Fruit fly (Drosophila melanogaster) whole organism, prepupa: ENCODE data around the gene Pde11.
A peak's percentile ranks its signal among the peaks of the same experiment; 100 is the strongest.

Source experiments
- Blimp-1 ChIP-seq: fragments of 200-800 bp; sonication (Bioruptor generic); optimal IDR thresholded peaks from 3 replicates; lab custom pipeline; 2017; ENCODE audit warnings: missing biosample characterization, missing genetic modification characterization, mild to moderate bottlenecking, moderate library complexity, missing genetic modification reagents
- CG10631 ChIP-seq: fragments of 200-800 bp; sonication (Bioruptor generic); optimal IDR thresholded peaks from 2 replicates; lab custom pipeline; 2016; ENCODE audit warnings: missing biosample characterization, missing genetic modification characterization
- CG10669 ChIP-seq: fragments of 200-800 bp; sonication (Bioruptor generic); optimal IDR thresholded peaks from 3 replicates; lab custom pipeline; 2018; ENCODE audit warnings: missing biosample characterization, mild to moderate bottlenecking, missing genetic modification characterization, moderate library complexity
- CG11294 ChIP-seq: fragments of 200-800 bp; sonication (Bioruptor generic); IDR thresholded peaks from 2 replicates; pipeline ENCODE4 v1.3.6; 2022; ENCODE audit warnings: missing biosample characterization, missing genetic modification characterization
- CG11762 ChIP-seq: fragments of 200-800 bp; sonication (Bioruptor generic); optimal IDR thresholded peaks from 3 replicates; lab custom pipeline; 2016; ENCODE audit warnings: missing biosample characterization, missing genetic modification characterization; ENCODE audit not compliant: insufficient read depth
- CG11902 ChIP-seq: fragments of 200-800 bp; sonication (Bioruptor generic); optimal IDR thresholded peaks from 3 replicates; lab custom pipeline; 2016; ENCODE audit warnings: missing biosample characterization, missing genetic modification characterization
- CG15336 ChIP-seq: fragments of 200-800 bp; sonication (Bioruptor generic); IDR thresholded peaks from 2 replicates; pipeline ENCODE4 v1.3.6; 2022; ENCODE audit warnings: missing biosample characterization, missing genetic modification characterization
- CG1621 ChIP-seq: fragments of 200-800 bp; sonication (Bioruptor generic); optimal IDR thresholded peaks from 3 replicates; lab custom pipeline; 2018; ENCODE audit warnings: missing biosample characterization, mild to moderate bottlenecking, missing genetic modification characterization
- CG16779 ChIP-seq: fragments of 200-800 bp; sonication (Bioruptor generic); optimal IDR thresholded peaks from 3 replicates; lab custom pipeline; 2017; ENCODE audit warnings: missing biosample characterization, mild to moderate bottlenecking, missing genetic modification characterization
- CG3032 ChIP-seq: fragments of 200-800 bp; optimal IDR thresholded peaks from 2 replicates; lab custom pipeline; 2019; ENCODE audit warnings: missing biosample characterization, mild to moderate bottlenecking, missing genetic modification characterization, moderate library complexity
- CG32006 ChIP-seq: fragments of 200-800 bp; sonication (Bioruptor generic); optimal IDR thresholded peaks from 3 replicates; lab custom pipeline; 2017; ENCODE audit warnings: missing biosample characterization, mild to moderate bottlenecking, missing genetic modification characterization
- CG34406 ChIP-seq: fragments of 200-800 bp; sonication (Bioruptor generic); optimal IDR thresholded peaks from 3 replicates; lab custom pipeline; 2016; ENCODE audit warnings: missing biosample characterization, missing genetic modification characterization
- CG3919 ChIP-seq: fragments of 200-800 bp; sonication (Bioruptor generic); optimal IDR thresholded peaks from 3 replicates; lab custom pipeline; 2016; ENCODE audit warnings: missing biosample characterization, missing genetic modification characterization
- CG4318 ChIP-seq: fragments of 200-800 bp; sonication (Bioruptor generic); optimal IDR thresholded peaks from 3 replicates; lab custom pipeline; 2017; ENCODE audit warnings: missing biosample characterization, mild to moderate bottlenecking, missing genetic modification characterization
- CG6163 ChIP-seq: fragments of 200-800 bp; sonication (Bioruptor generic); IDR thresholded peaks from 3 replicates; pipeline ENCODE4 v1.3.6; 2022; ENCODE audit warnings: missing biosample characterization, missing genetic modification characterization
- CG6276 ChIP-seq: fragments of 200-800 bp; sonication (Bioruptor generic); optimal IDR thresholded peaks from 2 replicates; lab custom pipeline; 2017; ENCODE audit warnings: missing biosample characterization, mild to moderate bottlenecking, missing genetic modification characterization
- CG6808 ChIP-seq: fragments of 200-800 bp; sonication (Bioruptor generic); optimal IDR thresholded peaks from 3 replicates; lab custom pipeline; 2017; ENCODE audit warnings: missing biosample characterization, missing genetic modification characterization, mild to moderate bottlenecking, moderate library complexity, missing genetic modification reagents
- CG6854 ChIP-seq: fragments of 200-800 bp; sonication (Bioruptor generic); optimal IDR thresholded peaks from 2 replicates; lab custom pipeline; 2017; ENCODE audit warnings: missing biosample characterization, mild to moderate bottlenecking, missing genetic modification characterization
- CG8319 ChIP-seq: fragments of 200-800 bp; sonication (Bioruptor generic); optimal IDR thresholded peaks from 3 replicates; lab custom pipeline; 2016; ENCODE audit warnings: missing biosample characterization, missing genetic modification characterization
- CG8632 ChIP-seq: fragments of 200-800 bp; sonication (Bioruptor generic); optimal IDR thresholded peaks from 3 replicates; lab custom pipeline; 2016; ENCODE audit warnings: missing biosample characterization, missing genetic modification characterization
- CG9139 ChIP-seq: fragments of 200-800 bp; sonication (Bioruptor generic); optimal IDR thresholded peaks from 3 replicates; lab custom pipeline; 2017; ENCODE audit warnings: missing biosample characterization, mild to moderate bottlenecking, missing genetic modification characterization
- Eip75B ChIP-seq: fragments of 200-800 bp; sonication (Bioruptor generic); optimal IDR thresholded peaks from 3 replicates; lab custom pipeline; 2016; ENCODE audit warnings: missing biosample characterization, missing genetic modification characterization
- Eip78C ChIP-seq: fragments of 200-800 bp; sonication (Bioruptor generic); peaks from one replicate; lab custom pipeline; 2016; ENCODE audit warnings: missing biosample characterization, missing genetic modification characterization
- Eip93F ChIP-seq: fragments of 200-800 bp; sonication (Bioruptor generic); optimal IDR thresholded peaks from 2 replicates; lab custom pipeline; 2016; ENCODE audit warnings: missing biosample characterization, mild to moderate bottlenecking, missing genetic modification characterization
- Ets21C ChIP-seq: fragments of 200-800 bp; sonication (Bioruptor generic); optimal IDR thresholded peaks from 3 replicates; lab custom pipeline; 2016; ENCODE audit warnings: missing biosample characterization, missing genetic modification characterization
- Ets96B ChIP-seq: fragments of 200-800 bp; optimal IDR thresholded peaks from 2 replicates; lab custom pipeline; 2019; ENCODE audit warnings: missing biosample characterization, mild to moderate bottlenecking, missing genetic modification characterization, moderate library complexity
- Hr4 ChIP-seq: fragments of 200-800 bp; sonication (Bioruptor generic); optimal IDR thresholded peaks from 3 replicates; lab custom pipeline; 2016; ENCODE audit warnings: missing biosample characterization, missing genetic modification characterization
- Lpt ChIP-seq: fragments of 200-800 bp; sonication (Bioruptor generic); optimal IDR thresholded peaks from 3 replicates; lab custom pipeline; 2016; ENCODE audit warnings: missing biosample characterization, missing genetic modification characterization
- Met ChIP-seq: fragments of 200-800 bp; sonication (Bioruptor generic); optimal IDR thresholded peaks from 3 replicates; lab custom pipeline; 2016; ENCODE audit warnings: missing biosample characterization, missing genetic modification characterization
- OdsH ChIP-seq: fragments of 200-800 bp; sonication (Bioruptor generic); optimal IDR thresholded peaks from 3 replicates; lab custom pipeline; 2016; ENCODE audit warnings: missing biosample characterization, missing genetic modification characterization
- Smox ChIP-seq: fragments of 200-800 bp; sonication (Bioruptor generic); optimal IDR thresholded peaks from 3 replicates; lab custom pipeline; 2016; ENCODE audit warnings: missing biosample characterization, missing genetic modification characterization
- Sox102F ChIP-seq: fragments of 200-800 bp; sonication (Bioruptor generic); optimal IDR thresholded peaks from 2 replicates; lab custom pipeline; 2016; ENCODE audit warnings: missing biosample characterization, mild to moderate bottlenecking, missing genetic modification characterization
- Sox15 ChIP-seq: fragments of 200-800 bp; sonication (Bioruptor generic); optimal IDR thresholded peaks from 3 replicates; lab custom pipeline; 2016; ENCODE audit warnings: missing biosample characterization, missing genetic modification characterization
- achi ChIP-seq: fragments of 200-800 bp; sonication (Bioruptor generic); optimal IDR thresholded peaks from 3 replicates; lab custom pipeline; 2016; ENCODE audit warnings: missing biosample characterization, missing genetic modification characterization
- acj6 ChIP-seq: fragments of 200-800 bp; sonication (Bioruptor generic); optimal IDR thresholded peaks from 3 replicates; lab custom pipeline; 2016; ENCODE audit warnings: missing biosample characterization, missing genetic modification characterization
- cyc ChIP-seq: fragments of 200-800 bp; sonication (Bioruptor generic); optimal IDR thresholded peaks from 3 replicates; lab custom pipeline; 2016; ENCODE audit warnings: missing biosample characterization, missing genetic modification characterization
- dsx ChIP-seq: fragments of 200-800 bp; optimal IDR thresholded peaks from 3 replicates; lab custom pipeline; 2019; ENCODE audit warnings: missing biosample characterization, mild to moderate bottlenecking, missing genetic modification characterization, moderate library complexity; ENCODE audit not compliant: poor library complexity, severe bottlenecking
- eg ChIP-seq: fragments of 200-800 bp; sonication (Bioruptor generic); IDR thresholded peaks from 3 replicates; pipeline ENCODE4 v1.3.6; 2022; ENCODE audit warnings: missing biosample characterization, missing genetic modification characterization
- esn ChIP-seq: fragments of 200-800 bp; sonication (Bioruptor generic); optimal IDR thresholded peaks from 2 replicates; lab custom pipeline; 2016; ENCODE audit warnings: missing biosample characterization, mild to moderate bottlenecking, missing genetic modification characterization, moderate library complexity
- fd59A ChIP-seq: fragments of 200-800 bp; sonication (Bioruptor generic); optimal IDR thresholded peaks from 2 replicates; lab custom pipeline; 2017; ENCODE audit warnings: missing biosample characterization, mild to moderate bottlenecking, missing genetic modification characterization, missing genetic modification reagents
- fd85E ChIP-seq: fragments of 200-800 bp; sonication (Bioruptor generic); optimal IDR thresholded peaks from 3 replicates; lab custom pipeline; 2016; ENCODE audit warnings: missing biosample characterization, missing genetic modification characterization
- fkh ChIP-seq: fragments of 200-800 bp; sonication (Bioruptor generic); optimal IDR thresholded peaks from 3 replicates; lab custom pipeline; 2017; ENCODE audit warnings: missing biosample characterization, mild to moderate bottlenecking, missing genetic modification characterization, moderate library complexity
- net ChIP-seq: fragments of 200-800 bp; sonication (Bioruptor generic); optimal IDR thresholded peaks from 3 replicates; lab custom pipeline; 2016; ENCODE audit warnings: missing biosample characterization, missing genetic modification characterization
- pdm3 ChIP-seq: fragments of 200-800 bp; sonication (Bioruptor generic); optimal IDR thresholded peaks from 3 replicates; lab custom pipeline; 2016; ENCODE audit warnings: missing biosample characterization, missing genetic modification characterization
- salr ChIP-seq, 2 experiments: fragments of 200-800 bp; sonication (Bioruptor generic); optimal IDR thresholded peaks; 3 replicates each; lab custom pipeline; 2016 to 2018; ENCODE audit warnings: missing biosample characterization in 2 of 2, missing genetic modification characterization in 2 of 2, mild to moderate bottlenecking in 1 of 2
- spab ChIP-seq: fragments of 200-800 bp; sonication (Bioruptor generic); optimal IDR thresholded peaks from 2 replicates; lab custom pipeline; 2017; ENCODE audit warnings: missing biosample characterization, mild to moderate bottlenecking, missing genetic modification characterization, missing genetic modification reagents
- ss ChIP-seq, 2 experiments: fragments of 200-800 bp; sonication (Bioruptor generic); optimal IDR thresholded peaks; 2 replicates in 1 of 2; 3 replicates in 1 of 2; lab custom pipeline; 2017 to 2018; ENCODE audit warnings: mild to moderate bottlenecking in 2 of 2, missing biosample characterization in 2 of 2, missing genetic modification characterization in 2 of 2, moderate library complexity in 1 of 2
- svp ChIP-seq: fragments of 200-800 bp; sonication (Bioruptor generic); peaks from one replicate; lab custom pipeline; 2016; ENCODE audit warnings: missing biosample characterization, missing genetic modification characterization
- topi ChIP-seq: fragments of 200-800 bp; sonication (Bioruptor generic); optimal IDR thresholded peaks from 3 replicates; lab custom pipeline; 2016; ENCODE audit warnings: missing biosample characterization, missing genetic modification characterization
- vri ChIP-seq: fragments of 200-800 bp; sonication (Bioruptor generic); optimal IDR thresholded peaks from 3 replicates; lab custom pipeline; 2016; ENCODE audit warnings: missing biosample characterization, mild to moderate bottlenecking, missing genetic modification characterization

The Pde11 gene

dm6 chr2L:18568715-18569114 is 21.4 kb downstream of the Pde11 start:
- peak; percentile 21 for TF ChIP-seq vri
- no peak for TF ChIP-seq CG34406 (GFP tag; lab: Kevin White, UChicago)

dm6 chr2L:18567563-18567962 is 22.6 kb downstream of the Pde11 start:
- TF ChIP-seq fkh (GFP tag; lab: Kevin White, UChicago) (peak; percentile 91), pdm3 (GFP tag; lab: Kevin White, UChicago) (peak; percentile 44), svp (GFP tag; lab: Kevin White, UChicago) (no peak), Met (no peak), spab (GFP tag; lab: Kevin White, UChicago) (peak; percentile 34), Blimp-1 (GFP tag; lab: Kevin White, UChicago) (no peak), Sox102F (GFP tag; lab: Kevin White, UChicago) (no peak), eg (GFP tag; lab: Robert Waterston, UW) (0 out of 3 replicates have a peak, but pooled peaks have one; percentile 14), CG8319 (GFP tag; lab: Kevin White, UChicago) (no peak), dsx (GFP tag; lab: Kevin White, UChicago) (no peak), CG3032 (tag; lab: Kevin White, UChicago) (no peak), OdsH (peak; percentile 5), topi (no peak), CG4318 (GFP tag; lab: Kevin White, UChicago) (no peak), fd59A (GFP tag; lab: Kevin White, UChicago) (no peak), CG3919 (peak; percentile 29), CG1621 (tag; lab: Kevin White, UChicago) (peak; percentile 13), CG8632 (GFP tag; lab: Kevin White, UChicago) (peak; percentile 42), cyc (no peak), vri (peak; percentile 55), CG32006 (GFP tag; lab: Kevin White, UChicago) (no peak), Lpt (GFP tag; lab: Kevin White, UChicago) (no peak), CG10669 (GFP tag; lab: Kevin White, UChicago) (peak; percentile 52), Eip78C (GFP tag; lab: Kevin White, UChicago) (peak; percentile 68), CG11762 (GFP tag; lab: Kevin White, UChicago) (peak; percentile 1), acj6 (GFP tag; lab: Kevin White, UChicago) (peak; percentile 2), CG16779 (tag; lab: Kevin White, UChicago) (no peak), CG34406 (GFP tag; lab: Kevin White, UChicago) (peak; percentile 13), Hr4 (GFP tag; lab: Kevin White, UChicago) (no peak), esn (GFP tag; lab: Kevin White, UChicago) (peak; percentile 25), CG6163 (GFP tag; lab: Robert Waterston, UW) (no peak; the same call in 2 of the 3 replicates), achi (GFP tag; lab: Kevin White, UChicago) (no peak), salr (GFP tag; optimal IDR thresholded peaks at IDR 0.05; lab: Kevin White, UChicago) (peak in 1 of 2 experiments; percentile 20), net (GFP tag; lab: Kevin White, UChicago) (peak; percentile 40), Sox15 (GFP tag; lab: Kevin White, UChicago) (no peak), fd85E (GFP tag; lab: Kevin White, UChicago) (no peak), CG6808 (GFP tag; lab: Kevin White, UChicago) (peak; percentile 40), CG10631 (GFP tag; lab: Kevin White, UChicago) (peak; percentile 26), CG11294 (GFP tag; lab: Robert Waterston, UW) (no peak), ss (GFP tag; optimal IDR thresholded peaks at IDR 0.05; lab: Kevin White, UChicago) (peak in 1 of 2 experiments; percentile 63), Eip75B (GFP tag; lab: Kevin White, UChicago) (no peak), CG6854 (GFP tag; lab: Kevin White, UChicago) (no peak), CG11902 (GFP tag; lab: Kevin White, UChicago) (no peak), CG15336 (no peak), Ets96B (tag; lab: Kevin White, UChicago) (no peak), CG9139 (GFP tag; lab: Kevin White, UChicago) (peak; percentile 22), Ets21C (GFP tag; lab: Kevin White, UChicago) (no peak), Smox (GFP tag; lab: Kevin White, UChicago) (no peak), CG6276 (GFP tag; lab: Kevin White, UChicago) (peak; percentile 4), Eip93F (no peak)
